Fruit fly (Drosophila melanogaster): ENCODE measurements around the gene HP1D3csd.

dm6 chrX:19238613-19239012 lies 48.6 kb downstream of the HP1D3csd start:
- TF ChIP-seq lz (GFP tag; optimal IDR thresholded peaks at IDR 0.05) = no peak
- TF ChIP-seq CG6163 (GFP tag; IDR thresholded peaks at IDR 0.05) = no peak
- no peak for TF ChIP-seq Eip93F (GFP tag; optimal IDR thresholded peaks at IDR 0.05)
- TF ChIP-seq Sox15 (GFP tag; optimal IDR thresholded peaks at IDR 0.05) = no peak
- no peak for TF ChIP-seq vri (GFP tag; optimal IDR thresholded peaks at IDR 0.05)
- no peak for TF ChIP-seq Hr38 (GFP tag; optimal IDR thresholded peaks at IDR 0.05)
- no peak for TF ChIP-seq CG6276 (GFP tag; optimal IDR thresholded peaks at IDR 0.05)
- no peak for TF ChIP-seq OdsH (GFP tag; optimal IDR thresholded peaks at IDR 0.05)

Data from whole organism, prepupa.